Fruit fly (Drosophila melanogaster) whole organism: ENCODE measurements around the gene CG5567.
"Not testable (repeated sequence)": the region's sequence is repeated elsewhere in the genome, so short reads cannot be mapped to it uniquely, and the experiment has no call there.

Source experiments
- CG8478 ChIP-seq: fragments of >200 bp; optimal IDR thresholded peaks from 2 replicates; lab custom pipeline; 2018; ENCODE audit warnings: inconsistent platforms
- Dll ChIP-seq: fragments of >200 bp; optimal IDR thresholded peaks from 2 replicates; lab custom pipeline; 2017
- EcR ChIP-seq, 2 experiments: fragments of >200 bp; optimal IDR thresholded peaks; 2 replicates each; lab custom pipeline; 2017; ENCODE audit warnings: missing biosample characterization in 2 of 2, missing genetic modification characterization in 2 of 2, missing genetic modification reagents in 2 of 2
- pan ChIP-seq: fragments of >200 bp; optimal IDR thresholded peaks from 2 replicates; lab custom pipeline; 2017
- psq ChIP-seq: fragments of >200 bp; optimal IDR thresholded peaks from 2 replicates; lab custom pipeline; 2017
- usp ChIP-seq: fragments of >200 bp; optimal IDR thresholded peaks from 2 replicates; lab custom pipeline; 2017; ENCODE audit warnings: missing biosample characterization, missing genetic modification characterization, mixed read lengths

Gene CG5567

dm6 chr3L:17842892-17843703 lies at the start of gene CG5567:
CG5567 (minus strand) TSS chr3L:17843544.
- TF ChIP-seq EcR (GFP tag; optimal IDR thresholded peaks at IDR 0.05; lab: Kevin White, UChicago) (no peak), usp (GFP tag; lab: Kevin White, UChicago) (no peak), Dll (lab: Kevin White, UChicago) (no peak), psq (lab: Kevin White, UChicago) (no peak), CG8478 (lab: Kevin White, UChicago) (no peak), pan (lab: Kevin White, UChicago) (no peak)

- TF ChIP-seq EcR (GFP tag; optimal IDR thresholded peaks at IDR 0.05; lab: Kevin White, UChicago) (no peak), CG8478 (lab: Kevin White, UChicago) (no peak), Dll (lab: Kevin White, UChicago) (no peak), usp (GFP tag; lab: Kevin White, UChicago) (no peak), pan (lab: Kevin White, UChicago) (no peak), psq (lab: Kevin White, UChicago) (no peak)
Measured at dm6 chr3L:17887393-17887792, 44.0 kb upstream of the CG5567 start, which contains the start of gene CG7402. CG7402 (plus strand) TSS chr3L:17887705.

dm6 chr3L:17886545-17886944 lies 43.2 kb upstream of the CG5567 start, which contains the start of gene CG16775:
CG16775 (minus strand) TSS chr3L:17886645.
- TF ChIP-seq Dll (lab: Kevin White, UChicago): no peak
- TF ChIP-seq psq (lab: Kevin White, UChicago): no peak
- no peak for TF ChIP-seq EcR (GFP tag; optimal IDR thresholded peaks at IDR 0.05; lab: Kevin White, UChicago)
- no peak for TF ChIP-seq CG8478 (lab: Kevin White, UChicago)
- no peak for TF ChIP-seq pan (lab: Kevin White, UChicago)
- no peak for TF ChIP-seq usp (GFP tag; lab: Kevin White, UChicago)

dm6 chr3L:17884276-17884675 lies 40.9 kb upstream of the CG5567 start, which contains the start of gene CG5506:
CG5506 (minus strand) TSS chr3L:17884376.
- TF ChIP-seq pan (lab: Kevin White, UChicago): no peak
- no peak for TF ChIP-seq CG8478 (lab: Kevin White, UChicago)
- no peak for TF ChIP-seq psq (lab: Kevin White, UChicago)
- no peak for TF ChIP-seq usp (GFP tag; lab: Kevin White, UChicago)
- TF ChIP-seq EcR (GFP tag; optimal IDR thresholded peaks at IDR 0.05; lab: Kevin White, UChicago): no peak
- TF ChIP-seq Dll (lab: Kevin White, UChicago): no peak

dm6 chr3L:17878781-17879360 lies 35.5 kb upstream of the CG5567 start, which contains the start of gene CG7408:
CG7408 (plus strand) TSS chr3L:17879096.
- TF ChIP-seq psq (lab: Kevin White, UChicago) (no peak), usp (GFP tag; lab: Kevin White, UChicago) (no peak), CG8478 (lab: Kevin White, UChicago) (no peak), Dll (lab: Kevin White, UChicago) (no peak), pan (lab: Kevin White, UChicago) (no peak), EcR (GFP tag; optimal IDR thresholded peaks at IDR 0.05; lab: Kevin White, UChicago) (no peak)

dm6 chr3L:17858174-17858573 lies 14.8 kb upstream of the CG5567 start, which contains the start of gene CG34002:
CG34002 (plus strand) TSS chr3L:17858474.
- TF ChIP-seq pan (lab: Kevin White, UChicago); EcR (GFP tag; optimal IDR thresholded peaks at IDR 0.05; lab: Kevin White, UChicago); usp (GFP tag; lab: Kevin White, UChicago): not testable (repeated sequence)

dm6 chr3L:17856655-17857479 lies 13.5 kb upstream of the CG5567 start, which contains the start of gene CG5535:
CG5535 (minus strand) TSS chr3L:17856794.
- no peak for TF ChIP-seq Dll (lab: Kevin White, UChicago)
- TF ChIP-seq usp (GFP tag; lab: Kevin White, UChicago): no peak
- no peak for TF ChIP-seq EcR (GFP tag; optimal IDR thresholded peaks at IDR 0.05; lab: Kevin White, UChicago)
- no peak for TF ChIP-seq psq (lab: Kevin White, UChicago)
- no peak for TF ChIP-seq pan (lab: Kevin White, UChicago)
- TF ChIP-seq CG8478 (lab: Kevin White, UChicago): no peak

dm6 chr3L:17849517-17849916 lies 6.2 kb upstream of the CG5567 start, which contains the start of gene TrpRS-m:
TrpRS-m (plus strand) TSS chr3L:17849727.
- TF ChIP-seq usp (GFP tag; lab: Kevin White, UChicago) (no peak), psq (lab: Kevin White, UChicago) (no peak)

- TF ChIP-seq Dll (lab: Kevin White, UChicago) (no peak), EcR (GFP tag; optimal IDR thresholded peaks at IDR 0.05; lab: Kevin White, UChicago) (no peak), CG8478 (lab: Kevin White, UChicago) (no peak)
Measured at dm6 chr3L:17846982-17847355, 3.6 kb upstream of the CG5567 start.

- no peak for TF ChIP-seq psq (lab: Kevin White, UChicago)
- no peak for TF ChIP-seq EcR (GFP tag; optimal IDR thresholded peaks at IDR 0.05; lab: Kevin White, UChicago)
- no peak for TF ChIP-seq usp (GFP tag; lab: Kevin White, UChicago)
- no peak for TF ChIP-seq pan (lab: Kevin White, UChicago)
- no peak for TF ChIP-seq CG8478 (lab: Kevin White, UChicago)
- no peak for TF ChIP-seq Dll (lab: Kevin White, UChicago)
Measured at dm6 chr3L:17846169-17846981, 3.0 kb upstream of the CG5567 start, which contains the start of the genes MED19 and CG7430. MED19 (minus strand) TSS chr3L:17846501. CG7430 (plus strand) TSS chr3L:17846916.
